Worm (Caenorhabditis elegans) whole organism, early embryonic: ENCODE measurements around the gene srt-48.

Source experiments
- B0310.2 ChIP-seq: sonication (generic microtip); optimal IDR thresholded peaks from 2 replicates; lab custom pipeline; 2016; ENCODE audit warnings: mild to moderate bottlenecking, missing genetic modification characterization, missing compliant biosample characterization
- F13C5.2 ChIP-seq: sonication (generic microtip); optimal IDR thresholded peaks from 2 replicates; lab custom pipeline; 2017; ENCODE audit warnings: mild to moderate bottlenecking, missing genetic modification characterization, inconsistent platforms, missing compliant biosample characterization
- aly-1 ChIP-seq: sonication (generic microtip); optimal IDR thresholded peaks from 2 replicates; lab custom pipeline; 2016; ENCODE audit warnings: missing genetic modification characterization, missing compliant biosample characterization
- ama-1 ChIP-seq: fragments of 150-350 bp; optimal IDR thresholded peaks from 2 replicates; lab custom pipeline; 2014
- ceh-36 ChIP-seq: sonication (generic microtip); optimal IDR thresholded peaks from 2 replicates; lab custom pipeline; 2016; ENCODE audit warnings: missing genetic modification characterization, inconsistent platforms, missing compliant biosample characterization
- ets-7 ChIP-seq: sonication (generic microtip); optimal IDR thresholded peaks from 2 replicates; lab custom pipeline; 2016; ENCODE audit warnings: missing genotype, missing genetic modification characterization, missing compliant biosample characterization
- flt-1 ChIP-seq: fragments of 200-800 bp; sonication (Bioruptor generic); IDR thresholded peaks from 2 replicates; pipeline ENCODE4 v1.3.6; 2022; ENCODE audit warnings: missing genetic modification characterization, missing compliant biosample characterization
- hmbx-1 ChIP-seq: sonication (generic microtip); optimal IDR thresholded peaks from 2 replicates; lab custom pipeline; 2016; ENCODE audit warnings: mild to moderate bottlenecking, missing genetic modification characterization, missing compliant biosample characterization
- hmg-4 ChIP-seq: fragments of 200-800 bp; sonication (Bioruptor generic); optimal IDR thresholded peaks from 2 replicates; lab custom pipeline; 2018; ENCODE audit warnings: mild to moderate bottlenecking, missing genetic modification characterization, missing compliant biosample characterization
- pes-1 ChIP-seq: fragments of 200-800 bp; sonication (Bioruptor generic); IDR thresholded peaks from 2 replicates; pipeline ENCODE4 v1.3.6; 2022; ENCODE audit warnings: missing genetic modification reagents, missing genetic modification characterization, missing compliant biosample characterization
- scrt-1 ChIP-seq: fragments of 200-800 bp; sonication (Bioruptor generic); IDR thresholded peaks from 2 replicates; pipeline ENCODE4 v1.3.6; 2022; ENCODE audit warnings: missing genetic modification characterization, missing compliant biosample characterization
- sea-1 ChIP-seq: fragments of 200-800 bp; sonication (Bioruptor generic); conservative IDR thresholded peaks from 2 replicates; pipeline ENCODE4 v1.3.6; 2022; ENCODE audit warnings: missing genetic modification characterization, missing compliant biosample characterization
- tbx-11 ChIP-seq: fragments of 200-800 bp; sonication (Bioruptor generic); IDR thresholded peaks from 2 replicates; pipeline ENCODE4 v1.3.6; 2022; ENCODE audit warnings: missing genetic modification characterization, missing compliant biosample characterization
- tbx-37 ChIP-seq: fragments of 200-800 bp; sonication (Bioruptor generic); conservative IDR thresholded peaks from 2 replicates; pipeline ENCODE4 v1.3.6; 2022; ENCODE audit warnings: missing genetic modification reagents, missing genetic modification characterization, missing compliant biosample characterization

- TF ChIP-seq ama-1 (lab: Kevin White, UChicago) (no peak), aly-1 (tag; lab: Kevin White, UChicago) (no peak), tbx-11 (GFP tag; lab: Robert Waterston, UW) (no peak), tbx-37 (GFP tag; lab: Robert Waterston, UW) (no peak), F13C5.2 (no peak), hmg-4 (GFP tag; lab: Kevin White, UChicago) (no peak), hmbx-1 (tag; lab: Kevin White, UChicago) (no peak), sea-1 (GFP tag; lab: Robert Waterston, UW) (no peak), ceh-36 (tag; lab: Kevin White, UChicago) (no peak), B0310.2 (no peak), scrt-1 (GFP tag; lab: Robert Waterston, UW) (no peak), flt-1 (GFP tag; lab: Robert Waterston, UW) (no peak), pes-1 (GFP tag; lab: Robert Waterston, UW) (no peak), ets-7 (no peak)
Measured at ce11 chrIV:15103224-15103679, 34.5 kb upstream of the srt-48 start, which contains the start of gene srt-44.
